Worm (Caenorhabditis elegans) whole organism, young adult: ENCODE results near the gene ceh-23.

Experiments used
- B0261.1 ChIP-seq: sonication (generic microtip); optimal IDR thresholded peaks from 2 replicates; lab custom pipeline; 2016; ENCODE audit warnings: mild to moderate bottlenecking, missing genetic modification characterization, moderate library complexity, missing compliant biosample characterization
- B0336.3 ChIP-seq: fragments of 200-800 bp; sonication (Bioruptor generic); IDR thresholded peaks from 2 replicates; pipeline ENCODE4 v1.3.6; 2022; ENCODE audit warnings: missing genetic modification characterization, missing compliant biosample characterization
- F23B12.7 ChIP-seq: sonication (generic microtip); optimal IDR thresholded peaks from 2 replicates; lab custom pipeline; 2017; ENCODE audit warnings: missing genetic modification characterization, mild to moderate bottlenecking, missing compliant biosample characterization, antibody characterized with exemption, moderate library complexity; ENCODE audit not compliant: insufficient read depth
- F33H1.4 ChIP-seq: fragments of 200-800 bp; sonication (Bioruptor generic); IDR thresholded peaks from 2 replicates; pipeline ENCODE4 v1.3.6; 2022; ENCODE audit warnings: missing genetic modification reagents, missing genetic modification characterization, missing compliant biosample characterization
- F49E8.2 ChIP-seq: sonication (generic microtip); optimal IDR thresholded peaks from 3 replicates; lab custom pipeline; 2017; ENCODE audit warnings: missing genetic modification characterization, mild to moderate bottlenecking, missing compliant biosample characterization, antibody characterized with exemption, moderate library complexity; ENCODE audit not compliant: insufficient read depth
- Y53F4B.3 ChIP-seq: fragments of 200-800 bp; sonication (Bioruptor generic); IDR thresholded peaks from 2 replicates; pipeline ENCODE4 v1.3.6; 2022; ENCODE audit warnings: missing genetic modification reagents, missing genetic modification characterization, missing compliant biosample characterization
- Y53G8AR.9 ChIP-seq: fragments of 200-800 bp; sonication (Bioruptor generic); conservative IDR thresholded peaks from 2 replicates; pipeline ENCODE4 v1.3.6; 2022; ENCODE audit warnings: missing genetic modification reagents, missing genetic modification characterization, missing compliant biosample characterization
- Y56A3A.18 ChIP-seq: fragments of 200-800 bp; sonication (Bioruptor generic); IDR thresholded peaks from 2 replicates; pipeline ENCODE4 v1.3.6; 2022; ENCODE audit warnings: missing genetic modification reagents, missing genetic modification characterization, missing compliant biosample characterization
- Y95B8A.8 ChIP-seq: fragments of 200-800 bp; sonication (Bioruptor generic); IDR thresholded peaks from 2 replicates; pipeline ENCODE4 v1.3.6; 2022; ENCODE audit warnings: missing genetic modification reagents, missing genetic modification characterization, missing compliant biosample characterization
- ZK185.1 ChIP-seq: sonication (generic microtip); optimal IDR thresholded peaks from 2 replicates; lab custom pipeline; 2016; ENCODE audit warnings: mild to moderate bottlenecking, missing genetic modification characterization, missing compliant biosample characterization; ENCODE audit not compliant: poor library complexity, severe bottlenecking
- athp-1 ChIP-seq: sonication (generic microtip); optimal IDR thresholded peaks from 2 replicates; lab custom pipeline; 2017; ENCODE audit warnings: mild to moderate bottlenecking, missing genetic modification characterization, missing compliant biosample characterization
- attf-5 ChIP-seq: fragments of 200-800 bp; sonication (Bioruptor generic); optimal IDR thresholded peaks from 2 replicates; lab custom pipeline; 2018; ENCODE audit warnings: mild to moderate bottlenecking, missing genetic modification characterization, missing compliant biosample characterization
- ccch-3 ChIP-seq: fragments of 200-800 bp; sonication (Bioruptor generic); optimal IDR thresholded peaks from 2 replicates; lab custom pipeline; 2018; ENCODE audit warnings: mild to moderate bottlenecking, missing genetic modification characterization, missing compliant biosample characterization
- cebp-1 ChIP-seq, 2 experiments: fragments of 200-800 bp in 1 of 2; sonication (Bioruptor generic) in 1 of 2; sonication (generic microtip) in 1 of 2; IDR thresholded peaks in 1 of 2; optimal IDR thresholded peaks in 1 of 2; 2 replicates each; pipeline versions ENCODE4 v1.3.6 to Lab custom; 2017 to 2022; ENCODE audit warnings: missing compliant biosample characterization in 2 of 2, missing genetic modification characterization in 2 of 2, mild to moderate bottlenecking in 1 of 2, missing genetic modification reagents in 1 of 2, moderate library complexity in 1 of 2
- ceh-100 ChIP-seq: fragments of 200-800 bp; sonication (Bioruptor generic); IDR thresholded peaks from 2 replicates; pipeline ENCODE4 v1.3.6; 2022; ENCODE audit warnings: missing genetic modification reagents, missing genetic modification characterization, missing compliant biosample characterization
- ceh-58 ChIP-seq: fragments of 200-800 bp; sonication (Bioruptor generic); IDR thresholded peaks from 2 replicates; pipeline ENCODE4 v1.3.6; 2022; ENCODE audit warnings: missing genetic modification characterization, missing compliant biosample characterization
- ceh-79 ChIP-seq: sonication (generic microtip); optimal IDR thresholded peaks from 2 replicates; lab custom pipeline; 2017; ENCODE audit warnings: mild to moderate bottlenecking, missing genetic modification characterization, missing compliant biosample characterization
- chd-7 ChIP-seq: sonication (generic microtip); optimal IDR thresholded peaks from 2 replicates; lab custom pipeline; 2016; ENCODE audit warnings: mild to moderate bottlenecking, missing genetic modification characterization, moderate library complexity, missing compliant biosample characterization
- egrh-3 ChIP-seq: fragments of 200-800 bp; sonication (Bioruptor generic); IDR thresholded peaks from 2 replicates; pipeline ENCODE4 v1.3.6; 2022; ENCODE audit warnings: missing genetic modification reagents, missing genetic modification characterization, missing compliant biosample characterization
- fkh-3 ChIP-seq: sonication (generic microtip); optimal IDR thresholded peaks from 2 replicates; lab custom pipeline; 2016; ENCODE audit warnings: mild to moderate bottlenecking, missing genetic modification characterization, missing compliant biosample characterization
- him-1 ChIP-seq: sonication (generic microtip); optimal IDR thresholded peaks from 2 replicates; lab custom pipeline; 2016; ENCODE audit warnings: missing genotype, missing genetic modification reagents, missing genetic modification characterization, missing compliant biosample characterization
- hlh-26 ChIP-seq: fragments of 200-800 bp; sonication (Bioruptor generic); conservative IDR thresholded peaks from 2 replicates; pipeline ENCODE4 v1.3.6; 2022; ENCODE audit warnings: missing genetic modification reagents, missing genetic modification characterization, missing compliant biosample characterization
- lag-1 ChIP-seq: fragments of 200-800 bp; sonication (Bioruptor generic); IDR thresholded peaks from 2 replicates; pipeline ENCODE4 v1.3.6; 2022; ENCODE audit warnings: missing genetic modification reagents, missing genetic modification characterization, missing compliant biosample characterization
- let-526 ChIP-seq: fragments of 200-800 bp; sonication (Bioruptor generic); IDR thresholded peaks from 2 replicates; pipeline ENCODE4 v1.3.6; 2022; ENCODE audit warnings: missing genetic modification reagents, missing genetic modification characterization, missing compliant biosample characterization
- lin-35 ChIP-seq, 3 experiments: fragments of 150-350 bp in 2 of 3; sonication (generic microtip) in 1 of 3; optimal IDR thresholded peaks; 2 replicates each; lab custom pipeline; 2014 to 2018; ENCODE audit warnings: missing biosample characterization in 3 of 3, missing genetic modification characterization in 3 of 3, missing genetic modification reagents in 3 of 3
- lsl-1 ChIP-seq: fragments of 200-800 bp; sonication (Bioruptor generic); optimal IDR thresholded peaks from 2 replicates; lab custom pipeline; 2018; ENCODE audit warnings: mild to moderate bottlenecking, missing genetic modification characterization, moderate library complexity, missing compliant biosample characterization
- mel-28 ChIP-seq: sonication (generic microtip); optimal IDR thresholded peaks from 2 replicates; lab custom pipeline; 2016; ENCODE audit warnings: borderline replicate concordance, mild to moderate bottlenecking, missing genetic modification characterization, missing compliant biosample characterization
- mxl-1 ChIP-seq: sonication (generic microtip); optimal IDR thresholded peaks from 2 replicates; lab custom pipeline; 2016; ENCODE audit warnings: missing genetic modification characterization, missing compliant biosample characterization
- nhr-27 ChIP-seq: fragments of 200-800 bp; sonication (Bioruptor generic); optimal IDR thresholded peaks from 2 replicates; lab custom pipeline; 2018; ENCODE audit warnings: mild to moderate bottlenecking, missing genetic modification characterization, moderate library complexity, missing compliant biosample characterization
- rec-8 ChIP-seq, 2 experiments: sonication (generic microtip); optimal IDR thresholded peaks; 2 replicates each; lab custom pipeline; 2016; ENCODE audit warnings: mild to moderate bottlenecking in 2 of 2, missing genetic modification characterization in 2 of 2, missing genetic modification reagents in 2 of 2, missing genotype in 2 of 2, missing biosample characterization in 1 of 2, missing compliant biosample characterization in 1 of 2, moderate library complexity in 1 of 2
- snpc-3.4 ChIP-seq: sonication (generic microtip); optimal IDR thresholded peaks from 2 replicates; lab custom pipeline; 2017; ENCODE audit warnings: missing genetic modification characterization, mild to moderate bottlenecking, missing compliant biosample characterization, antibody characterized with exemption, moderate library complexity, missing genotype, missing genetic modification reagents
- somi-1 ChIP-seq: fragments of 200-800 bp; sonication (Bioruptor generic); optimal IDR thresholded peaks from 2 replicates; lab custom pipeline; 2018; ENCODE audit warnings: mild to moderate bottlenecking, missing genetic modification characterization, missing compliant biosample characterization
- xnd-1 ChIP-seq: sonication (generic microtip); optimal IDR thresholded peaks from 2 replicates; lab custom pipeline; 2016; ENCODE audit warnings: missing genotype, missing genetic modification reagents, missing genetic modification characterization, missing compliant biosample characterization
- ztf-18 ChIP-seq: sonication (generic microtip); optimal IDR thresholded peaks from 2 replicates; lab custom pipeline; 2016; ENCODE audit warnings: missing genotype, mild to moderate bottlenecking, missing genetic modification characterization, missing compliant biosample characterization
- ztf-25 ChIP-seq: fragments of 200-800 bp; sonication (Bioruptor generic); IDR thresholded peaks from 2 replicates; pipeline ENCODE4 v1.3.6; 2022; ENCODE audit warnings: missing genetic modification reagents, missing genetic modification characterization, missing compliant biosample characterization

The ceh-23 gene

ce11 chrIII:7795311-7795710, 44.1 kb upstream of the ceh-23 start, which contains the start of gene cyk-7 (continued):
- TF ChIP-seq F49E8.2 (tag; lab: Kevin White, UChicago), result peak; percentile 13
- no peak for TF ChIP-seq cebp-1 (GFP tag; IDR thresholded peaks at IDR 0.05; lab: Robert Waterston, UW)
- TF ChIP-seq cebp-1 (tag; optimal IDR thresholded peaks at IDR 0.05; lab: Kevin White, UChicago), result no peak
- peak; percentile 74 for TF ChIP-seq lsl-1 (GFP tag; lab: Kevin White, UChicago)
- TF ChIP-seq Y95B8A.8 (GFP tag; lab: Robert Waterston, UW), result no peak
- no peak for TF ChIP-seq somi-1
- TF ChIP-seq F23B12.7, result peak; percentile 51
- peak; percentile 69 for TF ChIP-seq xnd-1 (tag; lab: Kevin White, UChicago)

ce11 chrIII:7805253-7805652, 34.1 kb upstream of the ceh-23 start:
- TF ChIP-seq fkh-3 (tag; lab: Kevin White, UChicago), result no peak
- no peak for TF ChIP-seq egrh-3 (GFP tag; lab: Robert Waterston, UW)
- no peak for TF ChIP-seq snpc-3.4 (tag; lab: Kevin White, UChicago)
- no peak for TF ChIP-seq lsl-1 (GFP tag; lab: Kevin White, UChicago)
- no peak for TF ChIP-seq ceh-100
- no peak for TF ChIP-seq let-526

- TF ChIP-seq hlh-26 (GFP tag; lab: Robert Waterston, UW), result no peak
- no peak for TF ChIP-seq mxl-1 (tag; lab: Kevin White, UChicago)
- TF ChIP-seq athp-1 (tag; lab: Kevin White, UChicago), result no peak
- TF ChIP-seq Y53G8AR.9, result no peak
- no peak for TF ChIP-seq attf-5 (GFP tag; lab: Kevin White, UChicago)
- TF ChIP-seq nhr-27 (tag; lab: Kevin White, UChicago), result no peak
- no peak for TF ChIP-seq F33H1.4
- TF ChIP-seq rec-8 (tag; optimal IDR thresholded peaks at IDR 0.05; lab: Kevin White, UChicago), result no peak
- TF ChIP-seq ZK185.1 (tag; lab: Kevin White, UChicago), result no peak
- no peak for TF ChIP-seq Y95B8A.8 (GFP tag; lab: Robert Waterston, UW)
Measured at ce11 chrIII:7806947-7807346, 32.4 kb upstream of the ceh-23 start.

ce11 chrIII:7809033-7809432, 30.4 kb upstream of the ceh-23 start:
- no peak for TF ChIP-seq him-1 (tag; lab: Kevin White, UChicago)
- TF ChIP-seq F33H1.4, result no peak
- TF ChIP-seq chd-7 (tag; lab: Kevin White, UChicago), result no peak
- TF ChIP-seq ztf-18 (tag; lab: Kevin White, UChicago), result no peak
- no peak for TF ChIP-seq Y53F4B.3 (GFP tag; lab: Robert Waterston, UW)
- no peak for TF ChIP-seq ccch-3 (GFP tag; lab: Kevin White, UChicago)
- no peak for TF ChIP-seq lag-1 (GFP tag; lab: Robert Waterston, UW)
- no peak for TF ChIP-seq lin-35 (GFP tag; optimal IDR thresholded peaks at IDR 0.05; lab: Kevin White, UChicago)
- no peak for TF ChIP-seq B0336.3
- TF ChIP-seq B0261.1, result no peak
- TF ChIP-seq ztf-25 (GFP tag; lab: Robert Waterston, UW), result no peak
- no peak for TF ChIP-seq ceh-79 (tag; lab: Kevin White, UChicago)
- no peak for TF ChIP-seq ceh-58 (GFP tag; lab: Robert Waterston, UW)
- no peak for TF ChIP-seq Y56A3A.18 (GFP tag; lab: Robert Waterston, UW)
- TF ChIP-seq hlh-26 (GFP tag; lab: Robert Waterston, UW), result no peak
- no peak for TF ChIP-seq mel-28 (tag; lab: Kevin White, UChicago)
